Fruit fly (Drosophila melanogaster): ENCODE results near the gene Cp15.
A peak's percentile ranks its signal among the peaks of the same experiment; 100 is the strongest.

The Cp15 gene

DNA sequence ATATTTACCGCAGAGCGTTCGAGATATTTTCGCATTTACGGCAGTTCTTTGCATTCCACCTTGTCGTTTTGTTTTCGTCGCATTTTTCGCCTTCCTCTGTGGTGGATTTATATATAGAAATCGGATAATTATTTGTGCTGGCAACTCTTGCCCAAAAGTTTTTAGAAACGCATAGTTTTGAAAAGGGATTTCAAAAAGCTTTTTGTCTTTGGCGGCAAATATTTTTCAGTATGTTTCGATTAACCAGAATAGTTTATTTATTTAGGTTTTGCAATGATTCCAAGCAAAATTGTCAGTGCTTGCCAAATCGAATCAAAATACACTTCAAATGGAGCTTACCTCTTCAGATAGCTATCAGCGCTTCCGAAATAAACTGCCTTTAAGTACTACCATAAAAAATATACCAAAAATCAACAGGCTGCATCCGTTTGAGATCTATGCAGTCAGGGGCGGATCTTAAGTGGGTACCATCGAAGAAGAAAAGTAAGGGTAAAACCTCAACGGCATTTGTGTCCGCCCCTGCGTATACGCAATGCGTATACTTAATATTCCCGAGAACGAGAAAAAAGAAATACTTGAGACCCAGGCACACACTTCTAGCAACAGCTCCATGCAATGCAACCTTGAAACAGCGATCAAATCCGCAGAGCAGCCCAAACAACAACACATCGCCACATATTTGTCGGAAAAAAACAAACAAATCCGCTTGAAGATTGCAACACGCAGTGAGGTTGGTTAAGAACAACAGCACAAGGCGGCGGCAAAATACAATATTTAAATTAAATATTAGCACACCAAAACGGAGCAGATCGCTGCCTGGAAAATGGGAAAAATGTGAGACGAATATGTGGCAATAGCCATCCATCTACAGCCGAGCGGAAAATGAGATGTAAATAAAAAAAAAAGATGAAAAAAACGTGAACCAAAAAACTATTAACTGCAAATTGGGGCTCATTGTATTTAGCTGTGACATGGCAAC, 21.7 kb downstream of the Cp15 start, which contains the start of gene CG13306:
TSS of gene CG13306 (minus strand) at position 51 of the 979 bp plus-strand sequence.
- TF ChIP-seq kay (GFP tag; ENCODE audit: borderline replicate concordance) (peak; percentile 62), Clk (GFP tag; optimal IDR thresholded peaks at IDR 0.05) (no peak), CG7045 (GFP tag; optimal IDR thresholded peaks at IDR 0.05) (no peak)

DNA sequence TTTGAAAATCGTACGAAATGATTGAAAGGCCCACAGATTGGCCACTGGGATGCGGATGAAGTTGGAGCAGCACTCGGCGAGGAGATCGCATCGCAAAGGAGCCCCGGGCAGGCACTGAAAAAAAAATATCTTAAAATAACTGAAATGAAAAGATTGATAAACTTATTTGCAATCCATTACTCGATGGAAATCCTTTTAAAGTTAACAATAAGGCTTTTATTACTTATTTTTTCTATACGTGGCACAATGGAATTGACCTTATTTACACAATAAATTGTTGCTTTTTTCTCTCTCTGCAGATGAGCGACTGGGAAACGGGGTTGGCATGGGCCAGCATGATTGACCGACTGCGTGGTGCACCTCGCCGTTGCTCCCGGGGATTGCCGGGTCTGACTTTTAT, 23.0 kb downstream of the Cp15 start:
- no peak for TF ChIP-seq CG7045 (GFP tag; optimal IDR thresholded peaks at IDR 0.05)
- TF ChIP-seq ovo (GFP tag; optimal IDR thresholded peaks at IDR 0.05) = no peak
- no peak for TF ChIP-seq CG14711 (tag; optimal IDR thresholded peaks at IDR 0.05)
- TF ChIP-seq cnc (optimal IDR thresholded peaks at IDR 0.05) = no peak
- TF ChIP-seq bab1 (GFP tag; optimal IDR thresholded peaks at IDR 0.05) = no peak
- TF ChIP-seq CG5204 (GFP tag; optimal IDR thresholded peaks at IDR 0.05) = no peak
- TF ChIP-seq Clk (GFP tag; optimal IDR thresholded peaks at IDR 0.05) = no peak
- no peak for TF ChIP-seq Mnt (GFP tag; optimal IDR thresholded peaks at IDR 0.05)
- no peak for TF ChIP-seq toe (GFP tag; optimal IDR thresholded peaks at IDR 0.05)
- TF ChIP-seq CG11617 (GFP tag; optimal IDR thresholded peaks at IDR 0.05) = no peak
- no peak for TF ChIP-seq CG7101 (tag; optimal IDR thresholded peaks at IDR 0.05)

DNA sequence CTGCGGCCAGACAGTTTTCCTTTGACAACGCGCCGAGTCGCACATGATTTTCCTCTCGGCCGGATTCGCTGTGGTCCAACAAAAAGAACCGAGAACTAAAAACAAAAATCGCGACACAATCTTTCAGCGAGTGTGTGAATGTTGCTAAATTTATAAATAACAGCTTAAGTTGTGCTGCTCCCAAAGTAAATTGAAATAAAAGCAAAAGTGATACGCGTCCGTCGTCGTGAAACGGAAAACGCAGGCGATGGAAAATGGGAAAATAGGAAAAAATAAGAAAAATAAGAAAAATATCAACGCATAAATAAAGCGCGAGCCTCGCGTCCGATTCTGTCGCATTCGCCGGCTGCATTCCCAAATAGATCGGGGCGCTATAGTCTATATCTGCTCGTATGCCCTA, 25.3 kb downstream of the Cp15 start, which contains the start of gene Fhos:
TSS of gene Fhos (plus strand) at position 28 of the 400 bp plus-strand sequence.
- TF ChIP-seq CG5204 (GFP tag; optimal IDR thresholded peaks at IDR 0.05) = no peak
- no peak for TF ChIP-seq CG14711 (tag; optimal IDR thresholded peaks at IDR 0.05)
- no peak for TF ChIP-seq pad (GFP tag; optimal IDR thresholded peaks at IDR 0.05)
- no peak for TF ChIP-seq CG7101 (tag; optimal IDR thresholded peaks at IDR 0.05)
- no peak for TF ChIP-seq Hr96 (GFP tag; optimal IDR thresholded peaks at IDR 0.05)
- no peak for TF ChIP-seq Crg-1 (GFP tag; optimal IDR thresholded peaks at IDR 0.05)
- TF ChIP-seq CG11617 (GFP tag; optimal IDR thresholded peaks at IDR 0.05) = no peak
- no peak for TF ChIP-seq CG12768 (GFP tag; optimal IDR thresholded peaks at IDR 0.05)
- TF ChIP-seq bab1 (GFP tag; optimal IDR thresholded peaks at IDR 0.05) = no peak
- TF ChIP-seq cnc (optimal IDR thresholded peaks at IDR 0.05) = no peak
- TF ChIP-seq CG7045 (GFP tag; optimal IDR thresholded peaks at IDR 0.05) = no peak
- no peak for TF ChIP-seq Mnt (GFP tag; optimal IDR thresholded peaks at IDR 0.05)
- TF ChIP-seq ovo (GFP tag; optimal IDR thresholded peaks at IDR 0.05) = no peak
- TF ChIP-seq tj (GFP tag; optimal IDR thresholded peaks at IDR 0.05) = no peak

DNA sequence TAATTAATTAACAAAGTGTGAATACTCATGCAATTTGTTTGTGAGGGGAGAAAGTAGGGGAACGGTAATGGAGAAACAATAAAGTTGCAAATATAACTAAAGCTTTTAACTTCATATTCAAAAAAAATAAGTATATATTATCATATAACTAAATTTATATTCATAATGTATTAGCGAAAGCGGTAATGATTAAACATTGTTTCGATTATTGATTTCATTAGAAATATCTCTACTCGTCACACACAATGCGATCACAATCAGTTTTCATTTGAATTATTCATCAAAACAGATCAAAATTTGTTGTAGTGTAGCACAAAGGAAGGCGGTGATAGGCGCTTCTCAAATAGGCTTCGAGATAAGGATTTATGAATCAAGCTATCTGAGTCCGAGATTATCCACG, 27.4 kb downstream of the Cp15 start, which contains the start of gene CG6576:
TSS of gene CG6576 (plus strand) at position 301 of the 400 bp plus-strand sequence.
- TF ChIP-seq CG7045 (GFP tag; optimal IDR thresholded peaks at IDR 0.05) (no peak), cic (GFP tag; optimal IDR thresholded peaks at IDR 0.05) (no peak), ovo (GFP tag; optimal IDR thresholded peaks at IDR 0.05) (no peak), cnc (optimal IDR thresholded peaks at IDR 0.05) (no peak), bab1 (GFP tag; optimal IDR thresholded peaks at IDR 0.05) (no peak)

DNA sequence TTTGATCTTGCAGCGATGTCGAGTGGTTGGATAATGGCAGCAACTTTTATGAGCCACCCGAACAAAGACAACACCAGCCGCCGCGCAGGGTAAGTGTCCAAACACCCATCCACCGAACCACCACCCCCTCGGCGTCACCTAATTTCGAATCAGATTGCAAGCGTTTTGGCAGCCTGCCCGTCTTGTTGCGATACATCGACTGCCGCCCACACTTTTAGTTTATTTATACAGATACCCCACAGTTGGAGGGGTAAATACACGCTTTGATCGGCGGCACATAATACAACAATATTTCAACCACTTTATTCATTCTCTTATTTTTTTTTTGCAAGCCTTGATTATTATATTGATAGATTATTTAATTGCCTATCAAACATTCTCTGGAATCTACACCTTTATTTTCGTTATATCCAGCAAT, 34.8 kb downstream of the Cp15 start:
- TF ChIP-seq toe (GFP tag; optimal IDR thresholded peaks at IDR 0.05) = peak; percentile 8
- no peak for TF ChIP-seq cic (GFP tag; optimal IDR thresholded peaks at IDR 0.05)
- TF ChIP-seq CG12768 (GFP tag; optimal IDR thresholded peaks at IDR 0.05) = no peak
- no peak for TF ChIP-seq ovo (GFP tag; optimal IDR thresholded peaks at IDR 0.05)
- peak; percentile 7 for TF ChIP-seq CG11617 (GFP tag; optimal IDR thresholded peaks at IDR 0.05)
- TF ChIP-seq CG7101 (tag; optimal IDR thresholded peaks at IDR 0.05) = peak; percentile 4
- TF ChIP-seq Clk (GFP tag; optimal IDR thresholded peaks at IDR 0.05) = no peak
- peak; percentile 25 for TF ChIP-seq bab1 (GFP tag; optimal IDR thresholded peaks at IDR 0.05)
- TF ChIP-seq Mnt (GFP tag; optimal IDR thresholded peaks at IDR 0.05) = peak; percentile 56
- TF ChIP-seq kay (GFP tag; ENCODE audit: borderline replicate concordance) = peak; percentile 73

DNA sequence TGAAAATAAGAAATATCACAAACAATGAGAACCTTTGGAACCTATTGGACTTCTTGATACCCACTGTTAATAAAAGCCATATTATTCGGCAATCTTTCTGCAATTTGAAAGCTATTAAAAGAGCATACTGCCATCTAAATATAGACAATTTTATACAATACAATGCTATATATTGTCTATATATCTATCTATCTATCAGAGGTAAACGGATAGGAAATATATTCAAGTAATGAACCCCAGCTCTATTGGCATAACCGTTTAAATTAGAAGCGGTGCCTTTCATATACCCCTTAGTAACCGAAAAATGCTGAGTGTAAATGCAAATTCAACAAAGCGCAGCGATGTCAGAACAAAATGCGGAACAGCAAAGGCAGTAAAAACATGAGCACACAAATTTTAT, 35.5 kb downstream of the Cp15 start:
- TF ChIP-seq CG1620 (GFP tag; optimal IDR thresholded peaks at IDR 0.05) = no peak
- no peak for TF ChIP-seq toe (GFP tag; optimal IDR thresholded peaks at IDR 0.05)

DNA sequence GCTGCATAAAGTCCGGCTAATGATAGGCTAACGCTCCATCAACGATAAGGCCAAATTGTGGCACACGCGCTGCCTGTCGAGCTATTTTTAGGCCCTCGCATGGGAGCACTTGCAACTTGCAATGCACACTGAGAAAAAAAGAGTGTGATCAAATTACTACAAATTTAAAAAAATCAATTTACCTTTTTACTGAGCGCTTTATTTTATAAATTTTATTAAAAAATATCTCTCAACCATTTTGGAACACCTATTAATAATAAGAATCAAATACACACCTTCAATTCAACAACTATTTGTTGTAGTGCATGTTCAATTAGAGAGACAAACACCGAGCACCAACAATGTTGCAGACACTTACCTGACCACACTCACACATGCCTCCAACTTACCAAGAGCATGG, 37.2 kb downstream of the Cp15 start:
- TF ChIP-seq tj (GFP tag; optimal IDR thresholded peaks at IDR 0.05) (no peak), CG14711 (tag; optimal IDR thresholded peaks at IDR 0.05) (no peak), toe (GFP tag; optimal IDR thresholded peaks at IDR 0.05) (no peak), ovo (GFP tag; optimal IDR thresholded peaks at IDR 0.05) (no peak), CG11617 (GFP tag; optimal IDR thresholded peaks at IDR 0.05) (no peak), CG33017 (tag; optimal IDR thresholded peaks at IDR 0.05) (no peak), pad (GFP tag; optimal IDR thresholded peaks at IDR 0.05) (no peak), Mnt (GFP tag; optimal IDR thresholded peaks at IDR 0.05) (no peak), CG7101 (tag; optimal IDR thresholded peaks at IDR 0.05) (no peak), CG1620 (GFP tag; optimal IDR thresholded peaks at IDR 0.05) (no peak), CG12768 (GFP tag; optimal IDR thresholded peaks at IDR 0.05) (no peak), cnc (optimal IDR thresholded peaks at IDR 0.05) (no peak), CG5204 (GFP tag; optimal IDR thresholded peaks at IDR 0.05) (no peak), Crg-1 (GFP tag; optimal IDR thresholded peaks at IDR 0.05) (no peak), CG7045 (GFP tag; optimal IDR thresholded peaks at IDR 0.05) (no peak), Hr96 (GFP tag; optimal IDR thresholded peaks at IDR 0.05) (no peak), kay (GFP tag; ENCODE audit: borderline replicate concordance) (no peak)
